Worm (Caenorhabditis elegans): ENCODE data around the gene C06C3.10.

DNA sequence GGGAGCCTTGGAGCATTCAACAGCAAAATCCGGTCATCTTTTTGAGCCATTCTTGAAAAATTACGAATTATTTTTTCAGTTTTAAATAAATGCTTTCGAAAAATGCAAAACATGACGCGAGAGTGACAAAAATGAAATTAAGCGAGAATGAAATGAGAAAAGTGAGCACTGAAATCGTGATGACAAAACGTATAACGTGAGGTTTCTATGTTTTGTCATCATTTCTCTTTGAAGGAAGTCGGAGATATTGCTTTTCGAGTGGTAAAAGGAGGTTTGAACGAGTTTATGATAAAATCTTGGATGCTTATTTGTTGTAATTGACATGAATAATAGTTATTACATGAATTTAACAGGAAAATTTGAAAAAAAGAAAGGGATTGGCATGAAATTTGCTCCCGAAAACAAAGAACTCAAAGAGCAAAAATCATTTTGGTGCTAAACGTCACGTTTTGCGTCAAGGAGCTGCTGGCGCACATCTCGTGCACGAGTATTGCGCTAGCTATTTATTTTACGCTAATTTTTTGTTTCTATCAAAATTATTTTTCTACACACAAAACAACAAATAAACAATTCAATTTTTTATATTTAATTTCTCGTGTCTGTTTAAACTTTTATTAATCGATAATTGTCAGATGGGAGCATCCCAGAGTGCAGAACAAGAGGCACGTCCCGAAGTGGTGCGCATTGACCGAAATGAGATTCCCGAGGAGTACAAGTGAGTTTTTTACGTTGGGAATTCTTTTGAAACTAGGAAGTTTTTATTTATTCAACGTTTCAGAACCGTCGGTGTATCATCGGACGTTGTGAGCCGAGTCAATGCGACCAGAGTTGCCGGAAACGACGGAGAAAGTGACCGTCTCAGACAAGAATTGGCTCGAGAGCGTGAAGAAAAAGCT lies 39.6 kb upstream of the C06C3.10 start, which contains the start of the genes gss-1 and chch-3:
- no peak for TF ChIP-seq aly-2 (tag; optimal IDR thresholded peaks at IDR 0.05)
- peak; percentile 14 for TF ChIP-seq snpc-4 (tag; optimal IDR thresholded peaks at IDR 0.05)
- TF ChIP-seq fos-1 (tag; optimal IDR thresholded peaks at IDR 0.05), result peak; percentile 63
- no peak for TF ChIP-seq ztf-11 (tag; optimal IDR thresholded peaks at IDR 0.05)
